Worm (Caenorhabditis elegans) whole organism, L1 larva: ENCODE measurements around the gene cul-4.

Source experiments
- C16A3.4 ChIP-seq: fragments of 150-350 bp; optimal IDR thresholded peaks from 2 replicates; lab custom pipeline; 2014; ENCODE audit warnings: missing biosample characterization, missing genetic modification characterization
- C34B4.2 ChIP-seq: sonication (generic microtip); optimal IDR thresholded peaks from 2 replicates; lab custom pipeline; 2017; ENCODE audit warnings: mild to moderate bottlenecking, missing genetic modification characterization, missing compliant biosample characterization
- aha-1 ChIP-seq: fragments of 150-350 bp; optimal IDR thresholded peaks from 2 replicates; lab custom pipeline; 2014; ENCODE audit warnings: missing biosample characterization, missing genetic modification characterization
- alr-1 ChIP-seq: fragments of 200-800 bp; sonication (Bioruptor generic); optimal IDR thresholded peaks from 2 replicates; lab custom pipeline; 2018; ENCODE audit warnings: borderline replicate concordance, mild to moderate bottlenecking, missing genetic modification characterization, missing compliant biosample characterization
- blmp-1 ChIP-seq: fragments of 150-350 bp; optimal IDR thresholded peaks from 2 replicates; lab custom pipeline; 2014; ENCODE audit warnings: missing biosample characterization, missing genetic modification characterization
- ceh-63 ChIP-seq: fragments of 200-800 bp; sonication (Bioruptor generic); optimal IDR thresholded peaks from 2 replicates; lab custom pipeline; 2018; ENCODE audit warnings: mild to moderate bottlenecking, missing genetic modification characterization, missing compliant biosample characterization
- ces-1 ChIP-seq: fragments of 150-350 bp; optimal IDR thresholded peaks from 2 replicates; lab custom pipeline; 2014; ENCODE audit warnings: missing biosample characterization, missing genetic modification reagents, missing genetic modification characterization
- dpl-1 ChIP-seq, 3 experiments: fragments of 150-350 bp in 2 of 3; sonication (generic microtip) in 1 of 3; optimal IDR thresholded peaks; 2 replicates each; lab custom pipeline; 2014 to 2017; ENCODE audit warnings: missing biosample characterization in 3 of 3, missing genetic modification characterization in 3 of 3, missing genetic modification reagents in 3 of 3
- efl-1 ChIP-seq, 4 experiments: fragments of 150-350 bp; optimal IDR thresholded peaks in 3 of 4; peaks in 1 of 4; 1 replicate in 1 of 4; 2 replicates in 3 of 4; lab custom pipeline; 2014; ENCODE audit warnings: missing biosample characterization in 2 of 4, missing genetic modification characterization in 2 of 4, missing genetic modification reagents in 2 of 4
- egl-13 ChIP-seq: sonication (generic microtip); optimal IDR thresholded peaks from 2 replicates; lab custom pipeline; 2016; ENCODE audit warnings: missing genotype, missing genetic modification reagents, missing genetic modification characterization, missing compliant biosample characterization
- elt-2 ChIP-seq: sonication (generic microtip); optimal IDR thresholded peaks from 2 replicates; lab custom pipeline; 2016; ENCODE audit warnings: missing genetic modification characterization, mild to moderate bottlenecking, inconsistent platforms, missing compliant biosample characterization, missing genetic modification reagents
- elt-3 ChIP-seq, 6 experiments: fragments of 150-350 bp in 1 of 6; sonication (generic microtip); optimal IDR thresholded peaks; 2 replicates each; lab custom pipeline; 2017 to 2018; ENCODE audit warnings: missing biosample characterization in 6 of 6, missing genetic modification characterization in 6 of 6, inconsistent platforms in 1 of 6
- fkh-10 ChIP-seq: sonication (generic microtip); optimal IDR thresholded peaks from 2 replicates; lab custom pipeline; 2017; ENCODE audit warnings: missing biosample characterization, missing genetic modification reagents, missing genetic modification characterization
- fkh-4 ChIP-seq: sonication (generic microtip); optimal IDR thresholded peaks from 2 replicates; lab custom pipeline; 2016; ENCODE audit warnings: missing compliant biosample characterization, missing genetic modification characterization, borderline replicate concordance
- hlh-17 ChIP-seq: fragments of 200-800 bp; sonication (Bioruptor generic); optimal IDR thresholded peaks from 2 replicates; lab custom pipeline; 2018; ENCODE audit warnings: missing genetic modification characterization, mild to moderate bottlenecking, missing compliant biosample characterization, moderate library complexity, borderline replicate concordance
- lin-13 ChIP-seq: fragments of 150-350 bp; optimal IDR thresholded peaks from 2 replicates; lab custom pipeline; 2014; ENCODE audit warnings: missing biosample characterization, missing genetic modification reagents, missing genetic modification characterization
- lin-14 ChIP-seq: fragments of 200-800 bp; sonication (Bioruptor generic); optimal IDR thresholded peaks from 2 replicates; lab custom pipeline; 2018; ENCODE audit warnings: mild to moderate bottlenecking, missing genetic modification characterization, moderate library complexity, missing compliant biosample characterization
- lin-35 ChIP-seq, 2 experiments: fragments of 150-350 bp; optimal IDR thresholded peaks; 2 replicates each; lab custom pipeline; 2014; ENCODE audit warnings: missing biosample characterization in 2 of 2, missing genetic modification characterization in 2 of 2, missing genetic modification reagents in 2 of 2
- nhr-19 ChIP-seq: fragments of 200-800 bp; sonication (Bioruptor generic); conservative IDR thresholded peaks from 2 replicates; pipeline ENCODE4 v1.3.6; 2022; ENCODE audit warnings: missing genetic modification characterization, missing compliant biosample characterization
- nhr-20 ChIP-seq: sonication (generic microtip); optimal IDR thresholded peaks from 2 replicates; lab custom pipeline; 2016; ENCODE audit warnings: mild to moderate bottlenecking, missing genetic modification characterization, missing compliant biosample characterization
- nhr-77 ChIP-seq: fragments of 150-350 bp; optimal IDR thresholded peaks from 2 replicates; lab custom pipeline; 2014; ENCODE audit warnings: missing biosample characterization, missing genetic modification characterization
- nhr-84 ChIP-seq: sonication (generic microtip); optimal IDR thresholded peaks from 2 replicates; lab custom pipeline; 2017; ENCODE audit warnings: missing biosample characterization, missing genetic modification characterization
- nhr-85 ChIP-seq: sonication (generic microtip); peaks from one replicate; lab custom pipeline; 2016; ENCODE audit warnings: missing genetic modification characterization, inconsistent platforms, missing compliant biosample characterization
- nhr-90 ChIP-seq: sonication (generic microtip); optimal IDR thresholded peaks from 2 replicates; lab custom pipeline; 2016; ENCODE audit warnings: mild to moderate bottlenecking, missing genetic modification characterization, missing compliant biosample characterization; ENCODE audit not compliant: poor library complexity
- pax-3 ChIP-seq: fragments of 200-800 bp; sonication (Bioruptor generic); optimal IDR thresholded peaks from 2 replicates; lab custom pipeline; 2018; ENCODE audit warnings: mild to moderate bottlenecking, missing genetic modification characterization, moderate library complexity, missing compliant biosample characterization
- skn-1 ChIP-seq: fragments of 150-350 bp; optimal IDR thresholded peaks from 2 replicates; lab custom pipeline; 2014; ENCODE audit warnings: missing biosample characterization, missing genetic modification characterization
- snpc-4 ChIP-seq: fragments of 150-350 bp; optimal IDR thresholded peaks from 2 replicates; lab custom pipeline; 2014; ENCODE audit warnings: missing biosample characterization, missing genetic modification characterization
- tbx-2 ChIP-seq: sonication (generic microtip); optimal IDR thresholded peaks from 2 replicates; lab custom pipeline; 2016; ENCODE audit warnings: missing genetic modification characterization, missing compliant biosample characterization
- tlp-1 ChIP-seq: fragments of 150-350 bp; optimal IDR thresholded peaks from 2 replicates; lab custom pipeline; 2014; ENCODE audit warnings: missing biosample characterization, missing genetic modification characterization
- unc-130 ChIP-seq: fragments of 150-350 bp; optimal IDR thresholded peaks from 2 replicates; lab custom pipeline; 2017; ENCODE audit warnings: missing biosample characterization, missing genetic modification characterization, inconsistent platforms
- unc-30 ChIP-seq: sonication (generic microtip); optimal IDR thresholded peaks from 2 replicates; lab custom pipeline; 2017; ENCODE audit warnings: missing biosample characterization, missing genetic modification characterization
- unc-62 ChIP-seq: fragments of 150-350 bp; optimal IDR thresholded peaks from 2 replicates; lab custom pipeline; 2014; ENCODE audit warnings: missing biosample characterization, missing genetic modification reagents, missing genetic modification characterization
- vab-15 ChIP-seq: sonication (generic microtip); optimal IDR thresholded peaks from 2 replicates; lab custom pipeline; 2017; ENCODE audit warnings: missing genotype, mild to moderate bottlenecking, missing genetic modification characterization, missing compliant biosample characterization
- xbp-1 ChIP-seq: sonication (generic microtip); optimal IDR thresholded peaks from 2 replicates; lab custom pipeline; 2016; ENCODE audit warnings: missing genetic modification characterization, missing compliant biosample characterization
- zip-4 ChIP-seq: fragments of 200-800 bp; sonication (Bioruptor generic); optimal IDR thresholded peaks from 2 replicates; lab custom pipeline; 2018; ENCODE audit warnings: mild to moderate bottlenecking, missing genetic modification characterization, moderate library complexity, missing compliant biosample characterization

Gene cul-4

ce11 chrII:7283063-7283462 is 18.8 kb upstream of the cul-4 start (continued):
- TF ChIP-seq egl-13 (tag; lab: Kevin White, UChicago) (peak; percentile 33), unc-30 (tag; lab: Kevin White, UChicago) (no peak), alr-1 (tag; lab: Kevin White, UChicago) (no peak)
- TF ChIP-seq, all 84 proteins: peak for 11

- TF ChIP-seq dpl-1 (GFP tag; optimal IDR thresholded peaks at IDR 0.05; lab: Kevin White, UChicago), result no peak
- no peak for TF ChIP-seq efl-1 (optimal IDR thresholded peaks at IDR 0.05; lab: Kevin White, UChicago)
- peak in 1 of 2 experiments; percentile 59 for TF ChIP-seq efl-1 (GFP tag; optimal IDR thresholded peaks at IDR 0.05 in 1 of 2; lab: Kevin White, UChicago)
- TF ChIP-seq nhr-77 (tag; lab: Kevin White, UChicago), result no peak
- TF ChIP-seq C34B4.2 (tag; lab: Kevin White, UChicago), result no peak
- TF ChIP-seq fkh-4, result no peak
These were observed 14.8 kb upstream of the cul-4 start for ce11 chrII:7287140-7287539.

ce11 chrII:7287709-7288108 is 14.2 kb upstream of the cul-4 start:
- TF ChIP-seq unc-30 (tag; lab: Kevin White, UChicago) (no peak), blmp-1 (tag; lab: Kevin White, UChicago) (peak; percentile 37), elt-3 (tag; optimal IDR thresholded peaks at IDR 0.05; lab: Kevin White, UChicago) (peak in 5 of 6 experiments; percentile 50 to 97 (median 72)), C16A3.4 (tag; lab: Kevin White, UChicago) (peak; percentile 8), nhr-20 (tag; lab: Kevin White, UChicago) (peak; percentile 68), nhr-90 (tag; lab: Kevin White, UChicago) (peak; percentile 47), hlh-17 (GFP tag; lab: Kevin White, UChicago) (no peak), nhr-84 (tag; lab: Kevin White, UChicago) (no peak), efl-1 (optimal IDR thresholded peaks at IDR 0.05; lab: Kevin White, UChicago) (no peak), efl-1 (GFP tag; optimal IDR thresholded peaks at IDR 0.05 in 1 of 2; lab: Kevin White, UChicago) (peak in 1 of 2 experiments; percentile 82), nhr-85 (peak; percentile 77), fkh-10 (GFP tag; lab: Kevin White, UChicago) (no peak), lin-13 (GFP tag; lab: Kevin White, UChicago) (no peak), lin-35 (GFP tag; optimal IDR thresholded peaks at IDR 0.05; lab: Kevin White, UChicago) (peak in 1 of 2 experiments; percentile 57), lin-14 (GFP tag; lab: Kevin White, UChicago) (peak; percentile 59), pax-3 (tag; lab: Kevin White, UChicago) (no peak), vab-15 (tag; lab: Kevin White, UChicago) (no peak), unc-130 (tag; lab: Kevin White, UChicago) (no peak), zip-4 (GFP tag; lab: Kevin White, UChicago) (peak; percentile 14), elt-2 (peak; percentile 53), ces-1 (no peak), aha-1 (tag; lab: Kevin White, UChicago) (no peak), xbp-1 (tag; lab: Kevin White, UChicago) (no peak), nhr-19 (GFP tag; lab: Robert Waterston, UW) (peak; percentile 47), skn-1 (peak; percentile 0)
- TF ChIP-seq, all 84 proteins: peak for 13

ce11 chrII:7289923-7290476 is 11.9 kb upstream of the cul-4 start, which contains the start of gene C30G12.2:
C30G12.2 (plus strand) TSS chrII:7290426.
- TF ChIP-seq snpc-4 (tag; lab: Kevin White, UChicago) (no peak), elt-2 (peak; percentile 61)
- TF ChIP-seq, all 84 proteins: peak for 1

- TF ChIP-seq unc-62 (no peak), tlp-1 (tag; lab: Kevin White, UChicago) (no peak), tbx-2 (no peak), nhr-85 (peak; percentile 14), ceh-63 (GFP tag; lab: Kevin White, UChicago) (no peak), unc-130 (tag; lab: Kevin White, UChicago) (no peak)
These were observed 6.0 kb upstream of the cul-4 start, which contains the start of gene C30G12.6 for ce11 chrII:7295917-7296316. C30G12.6 (minus strand) TSS chrII:7296017.
